Fruit fly (Drosophila melanogaster): ENCODE measurements around the gene CG44836.

DNA sequence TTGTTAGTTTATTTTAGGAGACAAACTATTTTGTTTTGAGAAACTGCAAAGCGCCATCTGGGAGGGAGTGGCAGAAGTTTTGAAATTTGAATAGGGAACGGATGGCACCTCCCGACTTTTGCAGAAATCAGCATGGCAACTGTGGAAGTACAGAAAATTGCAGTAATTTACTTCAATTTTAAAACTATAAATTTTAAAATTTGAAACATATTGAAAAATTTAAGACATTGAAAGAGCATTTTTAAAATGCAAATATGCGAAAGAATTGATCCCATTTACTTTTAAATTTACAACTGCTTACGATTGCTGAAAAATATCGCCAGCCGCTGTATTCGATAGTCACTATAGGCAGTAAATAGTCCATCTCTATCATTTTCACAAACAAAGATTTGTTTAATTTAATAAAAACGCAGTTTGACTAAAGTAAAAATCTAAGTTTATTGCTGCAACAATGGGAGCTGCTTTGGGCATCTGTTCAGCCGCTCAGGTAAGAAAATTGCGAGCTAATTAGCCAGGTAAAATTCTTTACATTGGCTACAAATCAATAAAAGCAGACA, 12.4 kb upstream of the CG44836 start, which contains the start of gene Serinc:
- TF ChIP-seq CTCF (optimal IDR thresholded peaks at IDR 0.05): peak; percentile 68 to 92
- no peak for TF ChIP-seq CG8478 (optimal IDR thresholded peaks at IDR 0.05)
